Worm (Caenorhabditis elegans) whole organism, L4/young adult: ENCODE measurements around the gene msp-45.

Experiments used
- W03F9.2 ChIP-seq: fragments of 150-350 bp; optimal IDR thresholded peaks from 2 replicates; lab custom pipeline; 2014; ENCODE audit warnings: missing biosample characterization, missing genetic modification characterization
- dao-5 ChIP-seq: sonication (generic microtip); optimal IDR thresholded peaks from 2 replicates; lab custom pipeline; 2016; ENCODE audit warnings: missing genotype, missing genetic modification characterization, moderate library complexity, missing compliant biosample characterization
- him-1 ChIP-seq: sonication (generic microtip); optimal IDR thresholded peaks from 2 replicates; lab custom pipeline; 2016; ENCODE audit warnings: missing genotype, missing genetic modification reagents, missing genetic modification characterization, missing compliant biosample characterization

The msp-45 gene

ce11 chrII:5156983-5157382 is at the start of gene msp-45:
Gene msp-45 (minus strand): TSS chrII:5157083.
- TF ChIP-seq dao-5 (no peak), W03F9.2 (tag; lab: Kevin White, UChicago) (no peak), him-1 (tag; lab: Kevin White, UChicago) (no peak)

ce11 chrII:5205286-5205685 is 48.4 kb upstream of the msp-45 start:
- TF ChIP-seq W03F9.2 (tag; lab: Kevin White, UChicago): no peak
- no peak for TF ChIP-seq him-1 (tag; lab: Kevin White, UChicago)
- no peak for TF ChIP-seq dao-5

- no peak for TF ChIP-seq W03F9.2 (tag; lab: Kevin White, UChicago)
- TF ChIP-seq dao-5: no peak
- no peak for TF ChIP-seq him-1 (tag; lab: Kevin White, UChicago)
Measured at ce11 chrII:5202930-5203329, 46.0 kb upstream of the msp-45 start, which contains the start of gene ampd-1. Gene ampd-1 (plus strand): TSS chrII:5203322.

ce11 chrII:5201922-5202562 is 45.2 kb upstream of the msp-45 start:
- TF ChIP-seq W03F9.2 (tag; lab: Kevin White, UChicago) (no peak), dao-5 (no peak), him-1 (tag; lab: Kevin White, UChicago) (no peak)

ce11 chrII:5200987-5201582 is 44.2 kb upstream of the msp-45 start:
- TF ChIP-seq him-1 (tag; lab: Kevin White, UChicago) (no peak), dao-5 (no peak), W03F9.2 (tag; lab: Kevin White, UChicago) (no peak)

ce11 chrII:5199497-5199896 is 42.6 kb upstream of the msp-45 start, which contains the start of gene msp-50:
Gene msp-50 (plus strand): TSS chrII:5199797.
- TF ChIP-seq him-1 (tag; lab: Kevin White, UChicago): no peak
- no peak for TF ChIP-seq dao-5
- no peak for TF ChIP-seq W03F9.2 (tag; lab: Kevin White, UChicago)

ce11 chrII:5195504-5195903 is 38.6 kb upstream of the msp-45 start, which contains the start of gene C34F11.5:
Gene C34F11.5 (plus strand): TSS chrII:5195804.
- no peak for TF ChIP-seq dao-5
- no peak for TF ChIP-seq W03F9.2 (tag; lab: Kevin White, UChicago)
- TF ChIP-seq him-1 (tag; lab: Kevin White, UChicago): no peak

- TF ChIP-seq W03F9.2 (tag; lab: Kevin White, UChicago): no peak
- TF ChIP-seq dao-5: no peak
- no peak for TF ChIP-seq him-1 (tag; lab: Kevin White, UChicago)
Measured at ce11 chrII:5194066-5194465, 37.2 kb upstream of the msp-45 start, which contains the start of gene msp-49. Gene msp-49 (plus strand): TSS chrII:5194366.

ce11 chrII:5191766-5192165 is 34.9 kb upstream of the msp-45 start:
- TF ChIP-seq him-1 (tag; lab: Kevin White, UChicago): no peak
- TF ChIP-seq W03F9.2 (tag; lab: Kevin White, UChicago): no peak
- TF ChIP-seq dao-5: no peak

- no peak for TF ChIP-seq him-1 (tag; lab: Kevin White, UChicago)
- TF ChIP-seq W03F9.2 (tag; lab: Kevin White, UChicago): no peak
- no peak for TF ChIP-seq dao-5
Measured at ce11 chrII:5187934-5188333, 31.1 kb upstream of the msp-45 start.

ce11 chrII:5187469-5187868 is 30.6 kb upstream of the msp-45 start, which contains the start of gene crh-2:
Gene crh-2 (minus strand): TSS chrII:5187569.
- TF ChIP-seq him-1 (tag; lab: Kevin White, UChicago) (no peak), W03F9.2 (tag; lab: Kevin White, UChicago) (no peak), dao-5 (no peak)

ce11 chrII:5186870-5187269 is 30.0 kb upstream of the msp-45 start:
- TF ChIP-seq W03F9.2 (tag; lab: Kevin White, UChicago): no peak
- no peak for TF ChIP-seq him-1 (tag; lab: Kevin White, UChicago)

ce11 chrII:5185955-5186539 is 29.2 kb upstream of the msp-45 start:
- no peak for TF ChIP-seq him-1 (tag; lab: Kevin White, UChicago)
- TF ChIP-seq W03F9.2 (tag; lab: Kevin White, UChicago): no peak
- no peak for TF ChIP-seq dao-5
